Worm (Caenorhabditis elegans) whole organism, young adult: Measurements from ENCODE around the gene B0034.5.

Experiments
- B0035.1 ChIP-seq: sonication (generic microtip); optimal IDR thresholded peaks from 2 replicates; lab custom pipeline; 2016; ENCODE audit warnings: missing genetic modification characterization, mild to moderate bottlenecking, missing compliant biosample characterization, missing genotype, missing genetic modification reagents
- B0336.3 ChIP-seq: fragments of 200-800 bp; sonication (Bioruptor generic); IDR thresholded peaks from 2 replicates; pipeline ENCODE4 v1.3.6; 2022; ENCODE audit warnings: missing genetic modification characterization, missing compliant biosample characterization
- F10E7.11 ChIP-seq: sonication (generic microtip); optimal IDR thresholded peaks from 2 replicates; lab custom pipeline; 2017; ENCODE audit warnings: mild to moderate bottlenecking, missing genetic modification characterization, moderate library complexity, missing compliant biosample characterization
- F22D6.2 ChIP-seq: sonication (generic microtip); optimal IDR thresholded peaks from 2 replicates; lab custom pipeline; 2016; ENCODE audit warnings: mild to moderate bottlenecking, missing genetic modification characterization, missing compliant biosample characterization
- F57A8.1 ChIP-seq: fragments of 200-800 bp; sonication (Bioruptor generic); optimal IDR thresholded peaks from 2 replicates; lab custom pipeline; 2018; ENCODE audit warnings: mild to moderate bottlenecking, missing genetic modification characterization, moderate library complexity, missing compliant biosample characterization
- K11D2.4 ChIP-seq: fragments of 200-800 bp; sonication (Bioruptor generic); IDR thresholded peaks from 2 replicates; pipeline ENCODE4 v1.3.6; 2022; ENCODE audit warnings: missing genetic modification reagents, missing genetic modification characterization, missing compliant biosample characterization
- T26A5.8 ChIP-seq: sonication (generic microtip); optimal IDR thresholded peaks from 2 replicates; lab custom pipeline; 2016; ENCODE audit warnings: missing genetic modification characterization, missing compliant biosample characterization
- atf-7 ChIP-seq: sonication (generic microtip); optimal IDR thresholded peaks from 2 replicates; lab custom pipeline; 2017; ENCODE audit warnings: mild to moderate bottlenecking, missing genetic modification characterization, missing compliant biosample characterization
- cebp-1 ChIP-seq, 2 experiments: fragments of 200-800 bp in 1 of 2; sonication (Bioruptor generic) in 1 of 2; sonication (generic microtip) in 1 of 2; IDR thresholded peaks in 1 of 2; optimal IDR thresholded peaks in 1 of 2; 2 replicates each; pipeline versions ENCODE4 v1.3.6 to Lab custom; 2017 to 2022; ENCODE audit warnings: missing compliant biosample characterization in 2 of 2, missing genetic modification characterization in 2 of 2, mild to moderate bottlenecking in 1 of 2, missing genetic modification reagents in 1 of 2, moderate library complexity in 1 of 2
- ceh-40 ChIP-seq: fragments of 200-800 bp; sonication (Bioruptor generic); IDR thresholded peaks from 2 replicates; pipeline ENCODE4 v1.3.6; 2022; ENCODE audit warnings: missing genetic modification characterization, missing compliant biosample characterization
- chd-7 ChIP-seq: sonication (generic microtip); optimal IDR thresholded peaks from 2 replicates; lab custom pipeline; 2016; ENCODE audit warnings: mild to moderate bottlenecking, missing genetic modification characterization, moderate library complexity, missing compliant biosample characterization
- egl-44 ChIP-seq: fragments of 200-800 bp; sonication (Bioruptor generic); IDR thresholded peaks from 2 replicates; pipeline ENCODE4 v1.3.6; 2022; ENCODE audit warnings: missing genetic modification reagents, missing genetic modification characterization, missing compliant biosample characterization
- ekl-4 ChIP-seq: fragments of 200-800 bp; sonication (Bioruptor generic); IDR thresholded peaks from 2 replicates; pipeline ENCODE4 v1.3.6; 2022; ENCODE audit warnings: missing genetic modification reagents, missing genetic modification characterization, missing compliant biosample characterization
- hmg-1.2 ChIP-seq: fragments of 200-800 bp; sonication (Bioruptor generic); IDR thresholded peaks from 2 replicates; pipeline ENCODE4 v1.3.6; 2022; ENCODE audit warnings: missing genetic modification reagents, missing genetic modification characterization, missing compliant biosample characterization
- let-526 ChIP-seq: fragments of 200-800 bp; sonication (Bioruptor generic); IDR thresholded peaks from 2 replicates; pipeline ENCODE4 v1.3.6; 2022; ENCODE audit warnings: missing genetic modification reagents, missing genetic modification characterization, missing compliant biosample characterization
- madf-10 ChIP-seq: sonication (generic microtip); optimal IDR thresholded peaks from 2 replicates; lab custom pipeline; 2016; ENCODE audit warnings: mild to moderate bottlenecking, missing genetic modification characterization, missing compliant biosample characterization
- madf-3 ChIP-seq: fragments of 200-800 bp; sonication (Bioruptor generic); IDR thresholded peaks from 2 replicates; pipeline ENCODE4 v1.3.6; 2022; ENCODE audit warnings: missing genetic modification reagents, missing genetic modification characterization, missing compliant biosample characterization
- madf-8 ChIP-seq: fragments of 200-800 bp; sonication (Bioruptor generic); conservative IDR thresholded peaks from 2 replicates; pipeline ENCODE4 v1.3.6; 2022; ENCODE audit warnings: missing genetic modification reagents, missing genetic modification characterization, missing compliant biosample characterization
- mes-4 ChIP-seq: sonication (generic microtip); optimal IDR thresholded peaks from 2 replicates; lab custom pipeline; 2016; ENCODE audit warnings: missing genotype, missing genetic modification characterization, missing compliant biosample characterization
- nhr-120 ChIP-seq: fragments of 200-800 bp; sonication (Bioruptor generic); IDR thresholded peaks from 2 replicates; pipeline ENCODE4 v1.3.6; 2022; ENCODE audit warnings: missing genetic modification characterization, missing compliant biosample characterization
- nhr-179 ChIP-seq: sonication (generic microtip); optimal IDR thresholded peaks from 2 replicates; lab custom pipeline; 2016; ENCODE audit warnings: mild to moderate bottlenecking, missing genetic modification characterization, missing compliant biosample characterization
- nhr-80 ChIP-seq: sonication (generic microtip); optimal IDR thresholded peaks from 2 replicates; lab custom pipeline; 2016; ENCODE audit warnings: missing genetic modification characterization, missing compliant biosample characterization
- rpc-1 ChIP-seq, 2 experiments: fragments of 150-350 bp in 1 of 2; sonication (generic microtip) in 1 of 2; optimal IDR thresholded peaks; 2 replicates each; lab custom pipeline; 2014 to 2018; ENCODE audit warnings: missing biosample characterization in 1 of 2, missing genetic modification characterization in 1 of 2, missing genetic modification reagents in 1 of 2, missing genotype in 1 of 2
- sea-2 ChIP-seq: fragments of 200-800 bp; sonication (Bioruptor generic); IDR thresholded peaks from 2 replicates; pipeline ENCODE4 v1.3.6; 2022; ENCODE audit warnings: missing genetic modification characterization, missing compliant biosample characterization
- snpc-1.3 ChIP-seq: sonication (generic microtip); optimal IDR thresholded peaks from 2 replicates; lab custom pipeline; 2017; ENCODE audit warnings: missing genetic modification characterization, mild to moderate bottlenecking, missing compliant biosample characterization, antibody characterized with exemption, moderate library complexity, missing genotype, missing genetic modification reagents; ENCODE audit not compliant: insufficient read depth
- somi-1 ChIP-seq: fragments of 200-800 bp; sonication (Bioruptor generic); optimal IDR thresholded peaks from 2 replicates; lab custom pipeline; 2018; ENCODE audit warnings: mild to moderate bottlenecking, missing genetic modification characterization, missing compliant biosample characterization
- sptf-2 ChIP-seq: fragments of 200-800 bp; sonication (Bioruptor generic); optimal IDR thresholded peaks from 2 replicates; lab custom pipeline; 2018; ENCODE audit warnings: mild to moderate bottlenecking, missing genetic modification characterization, missing compliant biosample characterization
- unc-62 ChIP-seq: fragments of 150-350 bp; optimal IDR thresholded peaks from 2 replicates; lab custom pipeline; 2014; ENCODE audit warnings: missing biosample characterization, missing genetic modification reagents, missing genetic modification characterization
- zfh-2 ChIP-seq: fragments of 200-800 bp; sonication (Bioruptor generic); conservative IDR thresholded peaks from 2 replicates; pipeline ENCODE4 v1.3.6; 2022; ENCODE audit warnings: missing genetic modification reagents, missing genetic modification characterization, missing compliant biosample characterization

B0034.5 gene

DNA sequence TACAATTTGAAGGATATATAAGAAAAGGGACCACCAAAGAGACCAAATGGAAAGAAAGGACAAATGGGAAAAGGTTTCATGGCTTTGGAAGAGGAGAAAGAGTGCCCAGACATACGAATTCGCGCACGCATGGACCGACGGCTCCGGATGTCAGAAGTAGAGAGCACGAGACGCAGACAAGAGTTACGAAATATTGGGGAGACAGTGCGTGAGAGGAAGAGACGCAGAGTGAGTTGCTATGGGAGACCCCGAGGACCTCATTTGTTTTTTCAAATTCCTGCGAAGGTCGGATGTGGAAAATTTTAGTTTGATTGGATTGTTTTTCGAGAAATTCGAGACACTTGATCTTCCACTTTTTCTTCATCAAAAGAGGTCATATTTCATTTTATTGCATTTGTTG lies 8.1 kb downstream of the B0034.5 start:
- TF ChIP-seq cebp-1 (GFP tag; IDR thresholded peaks at IDR 0.05; lab: Robert Waterston, UW) (peak; percentile 73), cebp-1 (tag; optimal IDR thresholded peaks at IDR 0.05; lab: Kevin White, UChicago) (no peak), hmg-1.2 (peak; percentile 80), B0035.1 (tag; lab: Kevin White, UChicago) (no peak)

ce11 chrII:5964962-5965361 lies 9.8 kb downstream of the B0034.5 start:
- TF ChIP-seq nhr-179 (tag; lab: Kevin White, UChicago) = no peak
- no peak for TF ChIP-seq ceh-40 (GFP tag; lab: Robert Waterston, UW)
- no peak for TF ChIP-seq rpc-1 (optimal IDR thresholded peaks at IDR 0.05; lab: Kevin White, UChicago)
- no peak for TF ChIP-seq rpc-1 (tag; optimal IDR thresholded peaks at IDR 0.05; lab: Kevin White, UChicago)
- TF ChIP-seq madf-8 (GFP tag; lab: Robert Waterston, UW) = no peak
- TF ChIP-seq let-526 (GFP tag; lab: Robert Waterston, UW) = no peak

DNA sequence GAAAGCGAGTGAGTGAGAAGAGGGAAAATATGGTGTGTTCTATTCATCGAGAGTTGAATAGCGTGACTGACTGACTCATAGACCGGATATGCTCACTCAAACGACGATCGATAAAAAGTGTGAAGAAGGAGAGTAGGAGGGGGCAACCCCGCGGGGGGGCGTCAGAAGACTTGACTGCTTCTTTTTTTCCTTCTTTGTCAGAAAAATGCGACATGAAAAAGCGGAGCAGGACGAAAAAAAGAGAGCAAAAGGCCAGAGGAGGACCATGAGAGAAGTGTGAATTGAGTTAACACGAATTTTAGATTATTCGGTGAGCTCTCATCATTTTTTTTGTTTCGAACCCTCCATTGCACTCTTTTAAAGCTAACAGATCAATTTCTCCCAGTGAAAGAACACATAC lies 12.4 kb downstream of the B0034.5 start:
- TF ChIP-seq nhr-80 (no peak), madf-3 (GFP tag; lab: Robert Waterston, UW) (no peak), zfh-2 (GFP tag; lab: Robert Waterston, UW) (peak; percentile 53; the same call in 1 of the 2 replicates), snpc-1.3 (tag; lab: Kevin White, UChicago) (no peak), atf-7 (no peak), sea-2 (GFP tag; lab: Robert Waterston, UW) (no peak), unc-62 (no peak), chd-7 (tag; lab: Kevin White, UChicago) (peak; percentile 2), madf-10 (tag; lab: Kevin White, UChicago) (no peak), F22D6.2 (tag; lab: Kevin White, UChicago) (no peak), sptf-2 (GFP tag; lab: Kevin White, UChicago) (no peak), ekl-4 (GFP tag; lab: Robert Waterston, UW) (no peak), F57A8.1 (GFP tag; lab: Kevin White, UChicago) (no peak)

DNA sequence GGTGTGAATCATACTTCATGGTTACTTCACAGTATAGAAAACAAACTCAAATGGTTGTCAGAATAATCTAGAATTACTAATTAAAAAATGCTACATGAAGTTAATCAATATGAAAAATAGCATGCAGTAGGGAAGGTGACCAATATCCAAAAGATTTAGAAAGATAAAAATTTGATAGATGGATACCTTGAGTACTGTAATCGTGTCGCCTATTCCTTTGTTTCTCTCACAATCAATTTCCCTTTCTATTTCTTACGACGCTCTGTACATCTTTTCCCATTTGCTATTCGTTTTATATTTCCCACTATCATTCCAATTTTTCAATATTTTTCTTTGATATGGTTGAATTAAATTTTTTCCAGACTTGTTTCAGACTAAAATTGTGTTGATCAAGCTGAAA lies 13.5 kb downstream of the B0034.5 start, which contains the start of gene B0034.7:
Gene B0034.7, plus strand, starts transcription at position 301 of the 400 bp plus-strand sequence.
- TF ChIP-seq somi-1 (GFP tag; lab: Kevin White, UChicago) = no peak
- no peak for TF ChIP-seq F57A8.1 (GFP tag; lab: Kevin White, UChicago)
- no peak for TF ChIP-seq B0336.3 (GFP tag; lab: Robert Waterston, UW)
- TF ChIP-seq F10E7.11 (tag; lab: Kevin White, UChicago) = no peak
- TF ChIP-seq cebp-1 (GFP tag; IDR thresholded peaks at IDR 0.05; lab: Robert Waterston, UW) = no peak
- no peak for TF ChIP-seq cebp-1 (tag; optimal IDR thresholded peaks at IDR 0.05; lab: Kevin White, UChicago)

ce11 chrII:5959575-5960119 lies 15.1 kb downstream of the B0034.5 start:
- no peak for TF ChIP-seq K11D2.4 (GFP tag; lab: Robert Waterston, UW)
- no peak for TF ChIP-seq egl-44 (GFP tag; lab: Robert Waterston, UW)
- no peak for TF ChIP-seq mes-4 (tag; lab: Kevin White, UChicago)
- no peak for TF ChIP-seq T26A5.8 (tag; lab: Kevin White, UChicago)
- TF ChIP-seq nhr-120 (GFP tag; lab: Robert Waterston, UW) = no peak
